Fruit fly (Drosophila melanogaster): ENCODE results near the gene CG1792.

- TF ChIP-seq CG3919 (GFP tag; optimal IDR thresholded peaks at IDR 0.05), result peak; percentile 98
- peak; percentile 99 for TF ChIP-seq CG6163 (GFP tag; IDR thresholded peaks at IDR 0.05)
- TF ChIP-seq CG8632 (GFP tag; optimal IDR thresholded peaks at IDR 0.05), result peak; percentile 99
- TF ChIP-seq Eip93F (GFP tag; optimal IDR thresholded peaks at IDR 0.05), result peak; percentile 72
- peak; percentile 98 for TF ChIP-seq Hr39 (GFP tag; optimal IDR thresholded peaks at IDR 0.05)
- peak; percentile 87 for TF ChIP-seq dsx (GFP tag; optimal IDR thresholded peaks at IDR 0.05; ENCODE audit: poor library complexity, severe bottlenecking)
- peak; percentile 94 for TF ChIP-seq spab (GFP tag; optimal IDR thresholded peaks at IDR 0.05)
- TF ChIP-seq CG4318 (GFP tag; optimal IDR thresholded peaks at IDR 0.05), result no peak
These were observed 27.7 kb upstream of the CG1792 start, which contains the start of gene CG1635 for dm6 chr3R:31588374-31588773.
